Worm (Caenorhabditis elegans) whole organism, L4/young adult: ENCODE results near the gene tram-1.

Source experiments
- W03F9.2 ChIP-seq: fragments of 150-350 bp; optimal IDR thresholded peaks from 2 replicates; lab custom pipeline; 2014; ENCODE audit warnings: missing biosample characterization, missing genetic modification characterization
- dao-5 ChIP-seq: sonication (generic microtip); optimal IDR thresholded peaks from 2 replicates; lab custom pipeline; 2016; ENCODE audit warnings: missing genotype, missing genetic modification characterization, moderate library complexity, missing compliant biosample characterization
- him-1 ChIP-seq: sonication (generic microtip); optimal IDR thresholded peaks from 2 replicates; lab custom pipeline; 2016; ENCODE audit warnings: missing genotype, missing genetic modification reagents, missing genetic modification characterization, missing compliant biosample characterization

Gene tram-1

DNA sequence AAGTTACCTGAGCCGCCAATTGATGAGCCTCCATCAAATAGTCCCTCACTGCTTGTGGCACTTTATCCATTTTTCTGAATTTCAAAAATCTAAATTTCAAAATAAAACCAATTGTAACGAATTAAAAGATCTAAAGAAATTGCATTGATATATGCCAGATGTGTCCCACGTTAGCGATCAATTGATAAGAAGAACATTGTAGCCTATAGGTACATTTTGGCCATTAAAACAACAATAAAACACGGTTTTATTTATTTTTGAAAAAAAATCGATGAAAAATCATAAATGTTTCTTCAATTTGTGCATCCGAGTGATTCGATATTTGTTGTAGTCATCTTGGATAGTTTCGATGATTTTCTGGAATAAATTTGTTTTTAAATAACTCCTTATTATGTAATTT, 18.0 kb upstream of the tram-1 start, which contains the start of gene ech-8:
ech-8 (minus strand) TSS at position 132 of the 400 bp plus-strand sequence.
- TF ChIP-seq W03F9.2 (tag; lab: Kevin White, UChicago) (no peak), him-1 (tag; lab: Kevin White, UChicago) (no peak), dao-5 (tag; lab: Kevin White, UChicago) (no peak)

DNA sequence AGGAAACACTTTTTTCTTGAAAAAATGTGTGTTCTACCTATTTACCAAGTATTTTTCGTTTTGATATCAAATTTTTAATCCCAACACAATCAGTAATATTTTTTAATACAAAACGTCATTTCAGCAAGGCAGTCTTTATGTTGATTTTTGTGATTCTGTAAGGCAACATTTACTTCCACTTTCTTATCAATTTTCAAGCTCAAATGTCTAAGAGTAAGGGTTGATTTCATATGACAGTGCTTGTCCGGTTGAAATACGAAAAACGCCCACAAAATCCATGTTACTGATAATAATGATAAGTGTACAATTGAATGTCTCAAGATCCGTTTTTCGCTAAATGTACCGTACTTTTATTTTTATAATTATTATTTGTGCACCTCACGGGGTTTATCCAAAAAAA, 15.0 kb upstream of the tram-1 start:
- TF ChIP-seq dao-5 (tag; lab: Kevin White, UChicago) (no peak), him-1 (tag; lab: Kevin White, UChicago) (no peak), W03F9.2 (tag; lab: Kevin White, UChicago) (no peak)

DNA sequence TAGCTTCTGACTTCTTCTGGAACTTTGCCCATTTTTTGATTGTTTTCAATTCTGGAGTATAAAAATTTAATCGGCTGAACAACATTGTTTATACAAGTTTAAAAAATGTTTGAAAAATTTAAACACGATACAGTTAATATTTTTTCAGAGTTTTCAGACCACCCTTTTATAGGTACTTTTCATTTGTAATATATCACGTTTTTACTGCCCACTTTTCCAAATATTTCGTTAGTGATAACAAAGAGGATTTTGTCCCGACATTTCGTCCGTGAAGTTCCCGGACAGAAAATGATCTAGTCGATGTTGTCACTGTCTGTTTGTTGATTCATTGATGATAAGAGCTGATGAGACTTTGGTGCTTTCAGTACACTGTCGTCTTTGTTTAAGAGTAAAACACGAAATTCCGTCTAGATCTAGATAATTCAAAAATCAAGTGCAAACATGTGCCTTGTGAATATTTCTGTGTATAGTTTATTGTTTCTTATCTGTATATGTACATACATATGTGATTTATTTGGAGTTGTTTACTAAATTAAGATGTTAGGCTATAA, 14.3 kb upstream of the tram-1 start, which contains the start of gene ech-9:
ech-9 (minus strand) TSS at position 51 of the 551 bp plus-strand sequence.
- no peak for TF ChIP-seq him-1 (tag; lab: Kevin White, UChicago)
- no peak for TF ChIP-seq dao-5 (tag; lab: Kevin White, UChicago)
- no peak for TF ChIP-seq W03F9.2 (tag; lab: Kevin White, UChicago)

DNA sequence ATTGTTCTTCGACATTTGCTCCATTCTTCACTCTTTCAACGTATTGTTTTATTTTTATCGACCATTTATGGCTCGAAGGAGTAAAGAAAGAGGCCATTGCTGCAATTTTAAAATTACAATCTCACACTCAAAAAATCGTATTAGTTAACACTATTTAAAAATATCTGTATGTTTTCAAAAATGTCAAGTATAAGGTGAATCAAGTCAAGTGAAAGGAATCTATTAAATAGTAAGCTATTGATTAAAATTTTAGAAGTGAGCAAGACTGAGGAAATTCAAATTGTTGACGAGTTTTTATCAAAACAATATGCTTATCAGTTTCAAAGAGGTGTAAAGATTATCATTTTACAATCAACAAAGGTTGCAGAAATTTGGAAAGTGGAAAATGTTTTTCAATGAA, 11.4 kb upstream of the tram-1 start, which contains the start of gene F01G10.4:
F01G10.4 (minus strand) TSS at position 101 of the 400 bp plus-strand sequence.
- TF ChIP-seq W03F9.2 (tag; lab: Kevin White, UChicago) (no peak), dao-5 (tag; lab: Kevin White, UChicago) (no peak), him-1 (tag; lab: Kevin White, UChicago) (no peak)

DNA sequence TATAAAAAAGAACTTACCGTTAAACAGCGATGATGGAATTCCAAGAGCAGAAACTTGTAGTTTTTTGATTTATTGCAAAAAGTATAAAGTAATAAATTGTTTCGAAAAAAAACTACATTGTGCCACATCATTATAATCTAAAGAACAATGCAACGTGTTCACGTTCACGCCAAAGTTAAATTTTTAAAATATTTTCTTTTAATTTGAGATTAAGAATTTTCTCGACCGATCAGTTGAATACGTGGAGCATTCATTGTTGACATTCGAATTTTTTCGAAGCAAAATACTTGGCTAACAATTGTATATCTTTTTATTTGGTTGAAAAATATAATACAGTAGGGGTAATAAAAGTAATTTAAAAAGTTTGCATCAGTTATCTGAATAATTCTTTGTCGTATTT, 9.9 kb upstream of the tram-1 start, which contains the start of gene F01G10.5:
F01G10.5 (minus strand) TSS at position 101 of the 400 bp plus-strand sequence.
- TF ChIP-seq dao-5 (tag; lab: Kevin White, UChicago) (no peak), him-1 (tag; lab: Kevin White, UChicago) (no peak), W03F9.2 (tag; lab: Kevin White, UChicago) (no peak)

DNA sequence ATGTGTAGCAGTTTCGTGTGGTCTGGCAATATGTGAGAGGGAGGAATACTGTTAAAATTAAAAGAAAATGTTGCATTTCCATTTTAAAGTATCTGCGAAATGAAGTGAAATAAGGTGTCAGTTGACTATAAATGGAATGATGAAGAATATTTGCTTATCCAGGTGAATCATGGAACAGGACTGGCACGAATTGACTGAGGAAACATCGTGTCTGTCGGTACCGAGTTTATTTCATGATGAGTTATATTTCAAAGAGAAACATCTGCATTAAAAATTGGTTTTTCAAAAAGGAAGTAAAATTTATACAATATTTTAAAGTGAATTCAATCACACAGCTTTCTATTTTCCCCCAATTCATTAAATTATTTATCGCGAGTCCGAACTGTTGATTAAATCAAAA, 6.4 kb upstream of the tram-1 start, which contains the start of gene F01G10.6:
F01G10.6 (minus strand) TSS at position 101 of the 400 bp plus-strand sequence.
- no peak for TF ChIP-seq W03F9.2 (tag; lab: Kevin White, UChicago)
- no peak for TF ChIP-seq dao-5 (tag; lab: Kevin White, UChicago)
- TF ChIP-seq him-1 (tag; lab: Kevin White, UChicago): no peak

DNA sequence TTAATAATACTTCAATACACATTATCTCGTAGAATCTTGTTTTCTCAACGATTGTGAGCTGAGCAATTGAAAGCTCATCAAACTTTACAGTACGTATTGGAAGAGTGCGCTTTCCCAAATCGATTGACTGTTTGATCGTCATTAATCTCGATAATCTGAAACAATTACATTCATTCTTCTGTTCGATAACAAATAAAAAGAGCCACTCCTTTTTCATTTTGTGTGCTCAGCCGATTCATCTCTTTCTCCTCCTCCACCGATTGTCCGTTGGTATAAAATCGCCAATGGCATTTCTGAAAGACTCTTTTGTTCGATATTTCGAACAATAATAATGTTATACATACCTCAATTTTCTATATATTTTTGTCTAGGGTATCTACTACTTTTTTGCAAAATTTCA, 2.6 kb upstream of the tram-1 start, which contains the start of gene nas-12:
nas-12 (plus strand) TSS at position 301 of the 400 bp plus-strand sequence.
- no peak for TF ChIP-seq him-1 (tag; lab: Kevin White, UChicago)

DNA sequence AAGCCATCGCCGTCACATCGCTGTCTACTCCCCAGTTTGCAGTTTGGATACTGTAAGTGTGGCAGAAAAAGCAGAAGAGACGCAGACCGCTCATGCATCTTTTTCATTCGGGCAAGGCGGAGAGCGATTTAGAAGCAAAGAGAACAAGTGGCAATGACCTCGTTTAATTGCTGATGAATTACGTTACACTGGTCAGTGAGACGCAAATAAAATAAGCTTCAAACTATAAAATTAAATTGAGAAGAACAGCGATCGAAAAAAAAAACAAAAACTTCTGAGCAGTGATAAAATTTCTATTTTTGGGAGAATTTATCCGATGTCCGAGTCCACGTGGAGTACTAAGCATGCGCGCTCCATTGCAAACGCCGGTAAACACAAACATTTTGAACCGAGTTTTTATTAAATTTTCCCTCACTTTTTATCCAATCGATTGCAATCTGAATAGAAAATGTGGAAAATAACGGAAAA, 1.1 kb upstream of the tram-1 start, which contains the start of gene C24F3.2:
C24F3.2 (plus strand) TSS at position 418 of the 468 bp plus-strand sequence.
- TF ChIP-seq W03F9.2 (tag; lab: Kevin White, UChicago) (no peak), dao-5 (tag; lab: Kevin White, UChicago) (no peak), him-1 (tag; lab: Kevin White, UChicago) (peak; percentile 7)

DNA sequence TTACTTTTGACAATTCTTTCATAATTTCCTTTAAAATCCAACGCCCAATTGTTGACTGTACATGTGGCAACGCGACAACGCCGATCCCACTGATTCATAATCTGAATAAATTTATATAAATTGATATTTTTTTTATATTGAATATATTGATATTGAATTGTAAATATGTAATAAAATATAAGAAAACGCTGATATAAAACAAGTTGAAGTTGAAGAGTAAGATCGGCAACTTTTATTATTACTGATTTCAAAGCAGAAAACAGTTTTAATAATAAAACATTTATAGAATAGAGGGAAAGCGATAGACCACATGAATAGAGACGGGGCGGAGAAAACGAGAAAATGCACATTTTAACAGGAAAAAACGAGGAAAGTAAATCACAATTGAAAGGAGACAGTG, 1.9 kb downstream of the tram-1 start, which contains the start of gene qns-1:
qns-1 (minus strand) TSS at position 101 of the 400 bp plus-strand sequence.
- no peak for TF ChIP-seq dao-5 (tag; lab: Kevin White, UChicago)
- TF ChIP-seq W03F9.2 (tag; lab: Kevin White, UChicago): no peak
- TF ChIP-seq him-1 (tag; lab: Kevin White, UChicago): no peak

DNA sequence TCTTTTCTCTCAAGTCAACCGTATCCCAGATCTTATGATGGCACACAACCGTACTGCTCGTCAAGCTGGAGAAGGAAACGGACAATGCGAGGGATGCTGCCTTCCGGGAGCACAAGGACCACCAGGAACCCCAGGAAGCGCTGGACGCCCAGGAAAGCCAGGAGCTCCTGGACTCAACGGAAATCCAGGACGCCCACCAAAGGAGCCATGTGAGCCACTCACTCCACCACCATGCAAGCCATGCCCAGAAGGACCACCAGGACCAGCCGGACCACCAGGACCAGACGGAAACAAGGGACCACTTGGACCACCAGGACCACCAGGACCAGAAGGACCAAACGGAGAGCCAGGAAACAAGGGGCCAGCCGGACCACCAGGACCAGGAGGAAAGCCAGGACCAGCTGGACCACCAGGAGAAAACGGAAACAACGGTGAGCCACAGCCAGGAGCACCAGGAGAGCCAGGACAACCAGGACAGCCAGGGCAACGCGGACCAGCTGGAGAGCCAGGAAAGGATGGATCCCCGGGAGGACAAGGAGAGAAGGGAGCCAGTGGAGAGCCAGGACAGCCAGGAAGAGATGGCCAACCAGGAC, 4.3 kb downstream of the tram-1 start:
- no peak for TF ChIP-seq dao-5 (tag; lab: Kevin White, UChicago)
- TF ChIP-seq him-1 (tag; lab: Kevin White, UChicago): no peak
- TF ChIP-seq W03F9.2 (tag; lab: Kevin White, UChicago): no peak

DNA sequence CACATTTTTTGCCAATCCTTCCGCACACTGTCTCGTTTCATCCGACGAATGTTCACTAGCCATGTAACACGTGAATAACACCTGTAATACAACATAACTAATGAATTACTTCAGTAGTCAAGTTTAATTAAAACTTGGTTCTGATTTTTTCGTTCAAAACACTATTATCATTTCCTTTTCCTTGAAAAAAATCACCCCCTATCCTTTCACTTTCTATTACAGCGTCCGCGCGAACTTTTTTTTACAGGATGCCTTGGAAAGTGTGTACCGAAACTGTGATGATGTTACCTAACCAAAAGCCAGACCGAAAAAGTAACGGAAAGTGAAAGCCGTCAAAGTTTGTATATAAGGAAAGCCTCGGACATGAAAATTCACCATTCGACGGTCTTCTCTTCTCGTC, 5.0 kb downstream of the tram-1 start, which contains the start of gene col-124:
col-124 (plus strand) TSS at position 374 of the 400 bp plus-strand sequence.
- TF ChIP-seq W03F9.2 (tag; lab: Kevin White, UChicago) (no peak), him-1 (tag; lab: Kevin White, UChicago) (no peak), dao-5 (tag; lab: Kevin White, UChicago) (no peak)

DNA sequence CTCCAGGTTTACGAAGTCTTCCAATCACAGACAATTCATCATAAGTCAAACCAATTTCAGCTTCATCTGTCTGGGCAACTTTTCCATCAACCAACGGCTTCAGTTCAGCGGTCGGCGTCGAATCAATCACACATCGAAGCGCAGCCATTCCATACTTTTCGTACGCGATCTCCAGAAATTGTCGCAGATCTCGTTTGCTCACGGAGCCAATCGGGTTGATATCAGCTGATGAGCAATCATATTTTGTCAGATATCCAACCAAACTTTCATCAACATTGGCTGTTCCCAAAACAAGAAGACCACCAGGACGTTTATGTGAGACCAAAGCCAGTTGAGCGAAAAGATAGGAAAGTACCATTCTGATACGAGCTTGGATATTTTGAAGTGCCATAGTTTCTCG, 5.7 kb downstream of the tram-1 start:
- no peak for TF ChIP-seq him-1 (tag; lab: Kevin White, UChicago)
- TF ChIP-seq W03F9.2 (tag; lab: Kevin White, UChicago): no peak
- no peak for TF ChIP-seq dao-5 (tag; lab: Kevin White, UChicago)

DNA sequence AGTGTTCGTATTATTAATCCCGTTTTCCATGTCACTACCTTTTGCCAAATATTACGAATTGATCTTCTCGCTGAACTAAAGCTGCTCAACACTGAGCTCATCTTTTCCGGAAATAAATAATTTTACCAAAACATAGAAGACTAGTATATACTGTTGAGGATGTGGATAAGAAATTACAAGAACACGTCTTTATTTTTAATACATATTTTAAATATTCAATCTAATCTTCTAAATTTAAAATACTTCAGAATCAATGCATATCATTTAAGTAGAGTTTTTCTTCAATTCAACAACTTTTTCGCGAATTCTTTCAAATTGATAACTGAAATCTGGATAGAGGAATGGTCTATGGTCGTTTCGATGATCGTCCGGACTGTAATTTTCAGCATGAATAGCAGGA, 6.3 kb downstream of the tram-1 start, which contains the start of gene abt-1:
abt-1 (minus strand) TSS at position 101 of the 400 bp plus-strand sequence.
- no peak for TF ChIP-seq him-1 (tag; lab: Kevin White, UChicago)
- no peak for TF ChIP-seq W03F9.2 (tag; lab: Kevin White, UChicago)
- TF ChIP-seq dao-5 (tag; lab: Kevin White, UChicago): no peak
